Worm (Caenorhabditis elegans) whole organism, L1 larva: Measurements from ENCODE around the gene Y39B6A.25.

Experiments used
- nhr-47 ChIP-seq: sonication (generic microtip); optimal IDR thresholded peaks from 2 replicates; lab custom pipeline; 2016; ENCODE audit warnings: mild to moderate bottlenecking, missing genetic modification characterization, moderate library complexity, missing compliant biosample characterization
- snpc-4 ChIP-seq: fragments of 150-350 bp; optimal IDR thresholded peaks from 2 replicates; lab custom pipeline; 2014; ENCODE audit warnings: missing biosample characterization, missing genetic modification characterization

ce11 chrV:19068888-19069287 lies 42.6 kb downstream of the Y39B6A.25 start:
- TF ChIP-seq nhr-47 (tag; lab: Kevin White, UChicago) (no peak), snpc-4 (no peak)
